Fruit fly (Drosophila melanogaster) whole organism: Measurements from ENCODE around the gene TM9SF3.

ENCODE experiments used
- CG8478 ChIP-seq: fragments of >200 bp; optimal IDR thresholded peaks from 2 replicates; lab custom pipeline; 2018; ENCODE audit warnings: inconsistent platforms
- Dll ChIP-seq: fragments of >200 bp; optimal IDR thresholded peaks from 2 replicates; lab custom pipeline; 2017
- EcR ChIP-seq, 2 experiments: fragments of >200 bp; optimal IDR thresholded peaks; 2 replicates each; lab custom pipeline; 2017; ENCODE audit warnings: missing biosample characterization in 2 of 2, missing genetic modification characterization in 2 of 2, missing genetic modification reagents in 2 of 2
- pan ChIP-seq: fragments of >200 bp; optimal IDR thresholded peaks from 2 replicates; lab custom pipeline; 2017
- psq ChIP-seq: fragments of >200 bp; optimal IDR thresholded peaks from 2 replicates; lab custom pipeline; 2017
- usp ChIP-seq: fragments of >200 bp; optimal IDR thresholded peaks from 2 replicates; lab custom pipeline; 2017; ENCODE audit warnings: missing biosample characterization, missing genetic modification characterization, mixed read lengths

- no peak for TF ChIP-seq pan (lab: Kevin White, UChicago)
- no peak for TF ChIP-seq Dll (lab: Kevin White, UChicago)
- TF ChIP-seq usp, result no peak
- TF ChIP-seq CG8478 (lab: Kevin White, UChicago), result no peak
- no peak for TF ChIP-seq EcR (GFP tag; optimal IDR thresholded peaks at IDR 0.05; lab: Kevin White, UChicago)
- TF ChIP-seq psq, result no peak
Observed at dm6 chr3L:5640689-5641088, 36.9 kb upstream of the TM9SF3 start.
